Worm (Caenorhabditis elegans): ENCODE results near the gene mca-2.

mca-2 gene

ce11 chrIV:2106708-2107107 lies 22.9 kb downstream of the mca-2 start:
- TF ChIP-seq him-1 (tag; optimal IDR thresholded peaks at IDR 0.05) (no peak), W03F9.2 (tag; optimal IDR thresholded peaks at IDR 0.05) (no peak), dao-5 (tag; optimal IDR thresholded peaks at IDR 0.05) (no peak)

DNA sequence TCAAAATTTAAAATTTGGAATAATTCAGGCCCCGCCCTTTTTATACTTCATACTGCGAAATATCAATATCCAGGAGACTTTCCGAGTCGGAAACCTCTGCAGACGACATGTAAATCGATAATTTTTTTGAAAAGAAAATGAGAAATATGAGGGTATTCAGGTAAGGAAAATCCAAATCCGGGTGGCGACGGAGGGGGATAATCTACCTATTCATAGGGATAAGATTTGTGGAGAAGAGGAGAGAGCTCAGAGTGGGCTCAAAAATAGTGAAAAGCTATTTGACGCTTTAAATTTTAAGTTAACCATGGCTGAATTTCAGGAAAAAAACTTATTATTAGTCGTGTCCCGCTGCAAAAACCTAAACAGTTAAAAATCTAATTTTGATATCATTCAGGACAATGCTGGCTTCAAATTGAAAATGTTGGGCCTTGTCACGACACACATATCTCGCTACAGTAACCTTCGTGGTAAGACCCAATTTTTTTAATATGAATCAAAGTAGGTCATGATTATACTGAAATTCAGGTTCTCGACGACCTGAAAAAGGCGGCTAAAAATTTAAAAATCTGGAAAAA lies 27.6 kb downstream of the mca-2 start, which contains the start of gene che-6:
TSS of gene che-6 (minus strand) at position 109 of the 575 bp plus-strand sequence.
- TF ChIP-seq W03F9.2 (tag; optimal IDR thresholded peaks at IDR 0.05) = no peak
- no peak for TF ChIP-seq him-1 (tag; optimal IDR thresholded peaks at IDR 0.05)
- TF ChIP-seq dao-5 (tag; optimal IDR thresholded peaks at IDR 0.05) = no peak

- TF ChIP-seq dao-5 (tag; optimal IDR thresholded peaks at IDR 0.05) (no peak), him-1 (tag; optimal IDR thresholded peaks at IDR 0.05) (no peak), W03F9.2 (tag; optimal IDR thresholded peaks at IDR 0.05) (no peak)
Measured at ce11 chrIV:2113362-2114056, 29.7 kb downstream of the mca-2 start, which contains the start of gene C23H5.8. Gene C23H5.8 (minus strand): TSS chrIV:2113412.

ce11 chrIV:2114337-2114736 lies 30.5 kb downstream of the mca-2 start, which contains the start of gene xbx-4:
Gene xbx-4 (plus strand): TSS chrIV:2114637.
- TF ChIP-seq dao-5 (tag; optimal IDR thresholded peaks at IDR 0.05) = no peak
- no peak for TF ChIP-seq him-1 (tag; optimal IDR thresholded peaks at IDR 0.05)

DNA sequence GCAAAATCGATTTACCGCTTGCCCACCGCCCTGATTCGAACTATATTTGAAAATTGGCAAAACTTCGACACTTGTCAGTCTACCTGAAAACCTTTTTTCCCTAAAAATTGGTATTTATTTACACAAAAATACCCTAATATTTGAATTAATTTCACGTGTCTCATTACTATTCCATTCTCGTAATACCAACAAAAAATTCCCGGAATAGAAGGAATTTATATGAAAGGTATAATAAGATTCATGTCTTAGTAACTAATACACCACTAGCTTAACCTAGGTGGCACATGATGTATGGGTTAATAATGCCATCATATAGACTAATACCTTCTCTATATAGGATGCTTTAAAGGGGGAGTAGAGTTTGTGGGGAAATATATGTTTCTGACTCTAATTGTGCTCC lies 33.4 kb downstream of the mca-2 start:
- no peak for TF ChIP-seq him-1 (tag; optimal IDR thresholded peaks at IDR 0.05)
- TF ChIP-seq dao-5 (tag; optimal IDR thresholded peaks at IDR 0.05) = no peak
- TF ChIP-seq W03F9.2 (tag; optimal IDR thresholded peaks at IDR 0.05) = no peak

- TF ChIP-seq him-1 (tag; optimal IDR thresholded peaks at IDR 0.05) = no peak
- no peak for TF ChIP-seq W03F9.2 (tag; optimal IDR thresholded peaks at IDR 0.05)
- TF ChIP-seq dao-5 (tag; optimal IDR thresholded peaks at IDR 0.05) = no peak
Measured at ce11 chrIV:2122488-2122887, 38.7 kb downstream of the mca-2 start, which contains the start of gene glb-7. Gene glb-7 (plus strand): TSS chrIV:2122788.

- no peak for TF ChIP-seq him-1 (tag; optimal IDR thresholded peaks at IDR 0.05)
- TF ChIP-seq W03F9.2 (tag; optimal IDR thresholded peaks at IDR 0.05) = no peak
- no peak for TF ChIP-seq dao-5 (tag; optimal IDR thresholded peaks at IDR 0.05)
Measured at ce11 chrIV:2127375-2127774, 43.5 kb downstream of the mca-2 start.

- TF ChIP-seq him-1 (tag; optimal IDR thresholded peaks at IDR 0.05) (no peak), W03F9.2 (tag; optimal IDR thresholded peaks at IDR 0.05) (no peak), dao-5 (tag; optimal IDR thresholded peaks at IDR 0.05) (no peak)
Measured at ce11 chrIV:2128761-2129160, 44.9 kb downstream of the mca-2 start, which contains the start of gene grl-20. Gene grl-20 (minus strand): TSS chrIV:2128861.

DNA sequence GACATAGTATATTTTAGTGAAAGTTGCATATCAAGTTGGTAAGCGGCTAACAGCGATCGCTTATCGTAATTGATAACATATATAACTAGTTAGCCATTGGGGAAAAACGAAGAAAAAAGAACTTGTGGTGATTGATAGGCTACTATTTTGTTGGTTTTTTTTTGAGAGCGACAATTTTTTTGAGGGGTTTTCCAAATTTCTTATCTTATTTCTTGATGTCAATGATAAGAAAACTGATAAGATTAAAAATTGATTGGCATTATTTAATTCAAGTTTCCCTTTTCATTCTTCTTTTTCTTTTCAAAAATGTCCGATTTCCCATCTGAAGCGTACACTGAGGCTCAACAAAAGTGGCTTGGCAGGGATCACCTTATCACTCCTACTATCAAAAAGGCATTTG lies 46.9 kb downstream of the mca-2 start, which contains the start of gene prmt-6:
TSS of gene prmt-6 (plus strand) at position 252 of the 400 bp plus-strand sequence.
- TF ChIP-seq W03F9.2 (tag; optimal IDR thresholded peaks at IDR 0.05) (no peak), him-1 (tag; optimal IDR thresholded peaks at IDR 0.05) (no peak), dao-5 (tag; optimal IDR thresholded peaks at IDR 0.05) (no peak)

- TF ChIP-seq dao-5 (tag; optimal IDR thresholded peaks at IDR 0.05) (no peak), him-1 (tag; optimal IDR thresholded peaks at IDR 0.05) (no peak), W03F9.2 (tag; optimal IDR thresholded peaks at IDR 0.05) (no peak)
Measured at ce11 chrIV:2133431-2133940, 49.7 kb downstream of the mca-2 start, which contains the start of gene C23H5.12. Gene C23H5.12 (plus strand): TSS chrIV:2133481.

DNA sequence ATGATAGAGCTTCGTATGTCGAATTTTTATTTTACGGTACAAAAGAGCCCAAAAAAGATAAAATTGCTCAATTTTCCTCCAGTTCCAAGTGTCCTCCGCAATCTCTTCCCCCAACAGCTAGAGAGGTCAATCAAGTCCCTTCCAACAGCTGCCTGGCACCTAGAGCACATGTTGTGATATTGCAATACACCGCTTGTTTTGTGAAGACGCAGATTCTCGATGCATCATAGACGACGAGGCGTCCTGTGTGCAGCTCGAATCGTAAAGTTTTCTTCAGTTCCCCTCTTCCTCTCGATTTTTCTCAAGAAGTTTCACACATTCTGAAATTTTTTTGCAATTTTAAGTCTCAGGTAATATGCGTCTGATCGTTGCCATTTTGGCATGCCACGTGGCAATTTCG lies 52.8 kb downstream of the mca-2 start, which contains the start of gene test-1:
TSS of gene test-1 (plus strand) at position 345 of the 400 bp plus-strand sequence.
- TF ChIP-seq W03F9.2 (tag; optimal IDR thresholded peaks at IDR 0.05) (no peak), dao-5 (tag; optimal IDR thresholded peaks at IDR 0.05) (no peak), him-1 (tag; optimal IDR thresholded peaks at IDR 0.05) (no peak)

DNA sequence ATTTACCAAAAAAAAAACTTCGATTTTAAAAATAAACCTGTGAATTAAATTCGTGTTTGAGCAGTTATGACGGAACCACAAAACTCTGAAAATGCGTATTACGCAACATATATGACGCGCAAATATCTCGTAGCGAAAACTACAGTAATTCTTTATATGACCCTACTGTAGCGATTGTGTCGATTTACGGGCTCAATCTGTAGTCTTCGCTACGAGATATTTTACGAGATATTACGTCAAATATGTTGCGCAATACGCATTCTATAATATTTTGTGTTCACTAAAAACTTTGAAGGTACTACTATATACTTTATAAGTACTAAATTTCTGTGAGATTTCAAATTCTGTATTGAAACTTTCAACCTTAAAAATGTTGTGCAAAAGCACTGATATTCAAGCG lies 53.6 kb downstream of the mca-2 start:
- TF ChIP-seq dao-5 (tag; optimal IDR thresholded peaks at IDR 0.05) (no peak), him-1 (tag; optimal IDR thresholded peaks at IDR 0.05) (no peak), W03F9.2 (tag; optimal IDR thresholded peaks at IDR 0.05) (no peak)

ce11 chrIV:2140543-2140942 lies 56.7 kb downstream of the mca-2 start, which contains the start of gene C54E4.12:
Gene C54E4.12 (minus strand): TSS chrIV:2140643.
- TF ChIP-seq dao-5 (tag; optimal IDR thresholded peaks at IDR 0.05) = no peak
- no peak for TF ChIP-seq W03F9.2 (tag; optimal IDR thresholded peaks at IDR 0.05)
